Worm (Caenorhabditis elegans): Measurements from ENCODE around the gene gap-2.
A peak's percentile ranks its signal among the peaks of the same experiment; 100 is the strongest.

gap-2 gene

ce11 chrX:9465722-9466132 is 6.5 kb upstream of the gap-2 start (continued):
- TF ChIP-seq nhr-27 (tag; optimal IDR thresholded peaks at IDR 0.05) (peak; percentile 94), D2030.7 (GFP tag; IDR thresholded peaks at IDR 0.05) (no peak), zim-3 (tag; optimal IDR thresholded peaks at IDR 0.05) (no peak), rec-8 (tag; optimal IDR thresholded peaks at IDR 0.05) (peak in 1 of 2 experiments; percentile 72), pha-4 (tag; optimal IDR thresholded peaks at IDR 0.05) (peak; percentile 91), tlf-1 (GFP tag; optimal IDR thresholded peaks at IDR 0.05) (peak; percentile 99), egl-44 (GFP tag; IDR thresholded peaks at IDR 0.05) (peak; percentile 85), nfya-1 (tag; optimal IDR thresholded peaks at IDR 0.05; ENCODE audit: borderline replicate concordance, insufficient read depth) (no peak), Y53G8AR.9 (GFP tag; conservative IDR thresholded peaks at IDR 0.05) (peak; percentile 98), hrde-1 (tag; optimal IDR thresholded peaks at IDR 0.05; ENCODE audit: borderline replicate concordance) (peak; percentile 30), dpl-1 (GFP tag; optimal IDR thresholded peaks at IDR 0.05) (no peak), T26A5.8 (tag; optimal IDR thresholded peaks at IDR 0.05) (no peak), fkh-3 (tag; optimal IDR thresholded peaks at IDR 0.05) (no peak), him-1 (tag; optimal IDR thresholded peaks at IDR 0.05) (no peak), F22D6.2 (tag; optimal IDR thresholded peaks at IDR 0.05) (peak; percentile 96), F55B11.4 (tag; optimal IDR thresholded peaks at IDR 0.05; ENCODE audit: borderline replicate concordance, insufficient read depth) (no peak), attf-5 (GFP tag; optimal IDR thresholded peaks at IDR 0.05) (peak; percentile 70), ztf-26 (tag; optimal IDR thresholded peaks at IDR 0.05) (peak; percentile 99), mcd-1 (GFP tag; IDR thresholded peaks at IDR 0.05) (peak; percentile 87), lin-40 (tag; optimal IDR thresholded peaks at IDR 0.05) (peak; percentile 100), sea-2 (GFP tag; IDR thresholded peaks at IDR 0.05) (no peak), ekl-4 (GFP tag; IDR thresholded peaks at IDR 0.05) (peak; percentile 91), madf-8 (GFP tag; conservative IDR thresholded peaks at IDR 0.05) (no peak), ceh-27 (GFP tag; optimal IDR thresholded peaks at IDR 0.05) (peak; percentile 99), madf-3 (GFP tag; IDR thresholded peaks at IDR 0.05) (peak; percentile 88), F23B12.7 (tag; optimal IDR thresholded peaks at IDR 0.05; ENCODE audit: insufficient read depth) (peak; percentile 96), ceh-79 (tag; optimal IDR thresholded peaks at IDR 0.05) (peak; percentile 73), nhr-80 (tag; optimal IDR thresholded peaks at IDR 0.05) (peak; percentile 96), K12H6.12 (tag; optimal IDR thresholded peaks at IDR 0.05) (peak; percentile 97), egl-18 (GFP tag; IDR thresholded peaks at IDR 0.05) (peak; percentile 94), cebp-2 (GFP tag; IDR thresholded peaks at IDR 0.05) (peak; percentile 97; the same call in 1 of the 2 replicates), snpc-4 (GFP tag; optimal IDR thresholded peaks at IDR 0.05) (peak; percentile 67), snpc-4 (tag; optimal IDR thresholded peaks at IDR 0.05) (peak in 3 of 4 experiments; percentile 81 to 91 (median 83)), Y79H2A.3 (GFP tag; conservative IDR thresholded peaks at IDR 0.05) (no peak), hmg-1.2 (GFP tag; IDR thresholded peaks at IDR 0.05) (peak; percentile 86), Y95B8A.8 (GFP tag; IDR thresholded peaks at IDR 0.05) (peak; percentile 85), mxl-1 (tag; optimal IDR thresholded peaks at IDR 0.05) (peak; percentile 37), ztf-6 (GFP tag; IDR thresholded peaks at IDR 0.05) (peak; percentile 65; the same call in 1 of the 2 replicates), zfh-2 (GFP tag; conservative IDR thresholded peaks at IDR 0.05) (no peak), hmg-20 (GFP tag; IDR thresholded peaks at IDR 0.05) (peak; percentile 96), somi-1 (GFP tag; optimal IDR thresholded peaks at IDR 0.05) (peak; percentile 99), rpc-1 (optimal IDR thresholded peaks at IDR 0.05) (peak; percentile 8), rpc-1 (tag; optimal IDR thresholded peaks at IDR 0.05) (no peak), ceh-58 (GFP tag; IDR thresholded peaks at IDR 0.05) (0 out of 2 replicates have a peak, but pooled peaks have one; percentile 82), nhr-90 (tag; optimal IDR thresholded peaks at IDR 0.05) (peak; percentile 89), nfya-2 (GFP tag; IDR thresholded peaks at IDR 0.05) (no peak), aptf-3 (GFP tag; IDR thresholded peaks at IDR 0.05) (no peak), lsl-1 (GFP tag; optimal IDR thresholded peaks at IDR 0.05) (peak; percentile 4), Y67H2A.10 (GFP tag; conservative IDR thresholded peaks at IDR 0.05) (peak; percentile 36; the same call in 1 of the 2 replicates)
